Worm (Caenorhabditis elegans): Measurements from ENCODE around the gene F31E8.4.

The F31E8.4 gene

ce11 chrII:6810663-6811062 is 10.7 kb upstream of the F31E8.4 start, which contains the start of gene snt-1:
TSS of gene snt-1 (plus strand) at chrII:6810963.
- TF ChIP-seq tab-1 (GFP tag; IDR thresholded peaks at IDR 0.05) (no peak), ztf-23 (GFP tag; IDR thresholded peaks at IDR 0.05) (no peak), med-1 (GFP tag; optimal IDR thresholded peaks at IDR 0.05; ENCODE audit: insufficient read depth) (no peak), ztf-29 (GFP tag; IDR thresholded peaks at IDR 0.05) (no peak), T22C8.4 (GFP tag; IDR thresholded peaks at IDR 0.05) (no peak), cog-1 (tag; optimal IDR thresholded peaks at IDR 0.05) (no peak), flt-1 (GFP tag; IDR thresholded peaks at IDR 0.05) (no peak), ref-1 (GFP tag; conservative IDR thresholded peaks at IDR 0.05) (no peak), klf-2 (GFP tag; conservative IDR thresholded peaks at IDR 0.05) (no peak)

- 0 out of 2 replicates have a peak, but pooled peaks have one; percentile 18 for TF ChIP-seq flt-1 (GFP tag; IDR thresholded peaks at IDR 0.05)
- no peak for TF ChIP-seq ztf-23 (GFP tag; IDR thresholded peaks at IDR 0.05)
- TF ChIP-seq ztf-29 (GFP tag; IDR thresholded peaks at IDR 0.05), result no peak
- TF ChIP-seq tab-1 (GFP tag; IDR thresholded peaks at IDR 0.05), result no peak
- TF ChIP-seq cog-1 (tag; optimal IDR thresholded peaks at IDR 0.05), result no peak
- no peak for TF ChIP-seq ref-1 (GFP tag; conservative IDR thresholded peaks at IDR 0.05)
- TF ChIP-seq T22C8.4 (GFP tag; IDR thresholded peaks at IDR 0.05), result no peak
- no peak for TF ChIP-seq klf-2 (GFP tag; conservative IDR thresholded peaks at IDR 0.05)
- TF ChIP-seq med-1 (GFP tag; optimal IDR thresholded peaks at IDR 0.05; ENCODE audit: insufficient read depth), result no peak
Measured at ce11 chrII:6808539-6808938, 8.6 kb upstream of the F31E8.4 start.

- TF ChIP-seq klf-2 (GFP tag; conservative IDR thresholded peaks at IDR 0.05) (no peak), flt-1 (GFP tag; IDR thresholded peaks at IDR 0.05) (no peak), ztf-23 (GFP tag; IDR thresholded peaks at IDR 0.05) (no peak), cog-1 (tag; optimal IDR thresholded peaks at IDR 0.05) (no peak), ref-1 (GFP tag; conservative IDR thresholded peaks at IDR 0.05) (no peak), ztf-29 (GFP tag; IDR thresholded peaks at IDR 0.05) (no peak), T22C8.4 (GFP tag; IDR thresholded peaks at IDR 0.05) (no peak), tab-1 (GFP tag; IDR thresholded peaks at IDR 0.05) (no peak), med-1 (GFP tag; optimal IDR thresholded peaks at IDR 0.05; ENCODE audit: insufficient read depth) (no peak)
Measured at ce11 chrII:6807162-6807561, 7.2 kb upstream of the F31E8.4 start, which contains the start of gene F31E8.5. TSS of gene F31E8.5 (minus strand) at chrII:6807262.

- TF ChIP-seq cog-1 (tag; optimal IDR thresholded peaks at IDR 0.05), result no peak
- no peak for TF ChIP-seq klf-2 (GFP tag; conservative IDR thresholded peaks at IDR 0.05)
- TF ChIP-seq ztf-23 (GFP tag; IDR thresholded peaks at IDR 0.05), result no peak
- TF ChIP-seq flt-1 (GFP tag; IDR thresholded peaks at IDR 0.05), result no peak
- no peak for TF ChIP-seq ztf-29 (GFP tag; IDR thresholded peaks at IDR 0.05)
- TF ChIP-seq T22C8.4 (GFP tag; IDR thresholded peaks at IDR 0.05), result no peak
- no peak for TF ChIP-seq tab-1 (GFP tag; IDR thresholded peaks at IDR 0.05)
- no peak for TF ChIP-seq med-1 (GFP tag; optimal IDR thresholded peaks at IDR 0.05; ENCODE audit: insufficient read depth)
- TF ChIP-seq ref-1 (GFP tag; conservative IDR thresholded peaks at IDR 0.05), result no peak
Measured at ce11 chrII:6803024-6803423, 3.1 kb upstream of the F31E8.4 start, which contains the start of gene tab-1. TSS of gene tab-1 (plus strand) at chrII:6803324.

ce11 chrII:6801262-6801661 is 1.3 kb upstream of the F31E8.4 start:
- no peak for TF ChIP-seq cog-1 (tag; optimal IDR thresholded peaks at IDR 0.05)
- TF ChIP-seq klf-2 (GFP tag; conservative IDR thresholded peaks at IDR 0.05), result no peak
- no peak for TF ChIP-seq flt-1 (GFP tag; IDR thresholded peaks at IDR 0.05)
- no peak for TF ChIP-seq ztf-23 (GFP tag; IDR thresholded peaks at IDR 0.05)

- TF ChIP-seq flt-1 (GFP tag; IDR thresholded peaks at IDR 0.05), result peak; percentile 42; the same call in 1 of the 2 replicates
Measured at ce11 chrII:6797771-6798440, 2.0 kb downstream of the F31E8.4 start.

ce11 chrII:6791891-6792290 is 8.1 kb downstream of the F31E8.4 start, which contains the start of gene T13C2.2:
TSS of gene T13C2.2 (plus strand) at chrII:6792191.
- TF ChIP-seq cog-1 (tag; optimal IDR thresholded peaks at IDR 0.05) (no peak), ztf-29 (GFP tag; IDR thresholded peaks at IDR 0.05) (no peak), ref-1 (GFP tag; conservative IDR thresholded peaks at IDR 0.05) (no peak), tab-1 (GFP tag; IDR thresholded peaks at IDR 0.05) (no peak), ztf-23 (GFP tag; IDR thresholded peaks at IDR 0.05) (no peak)

ce11 chrII:6788672-6789298 is 11.2 kb downstream of the F31E8.4 start, which contains the start of gene T13C2.3:
TSS of gene T13C2.3 (plus strand) at chrII:6789248.
- no peak for TF ChIP-seq klf-2 (GFP tag; conservative IDR thresholded peaks at IDR 0.05)
- no peak for TF ChIP-seq ref-1 (GFP tag; conservative IDR thresholded peaks at IDR 0.05)
- TF ChIP-seq ztf-23 (GFP tag; IDR thresholded peaks at IDR 0.05), result no peak
- TF ChIP-seq cog-1 (tag; optimal IDR thresholded peaks at IDR 0.05), result no peak
- no peak for TF ChIP-seq med-1 (GFP tag; optimal IDR thresholded peaks at IDR 0.05; ENCODE audit: insufficient read depth)
- TF ChIP-seq T22C8.4 (GFP tag; IDR thresholded peaks at IDR 0.05), result no peak
- TF ChIP-seq flt-1 (GFP tag; IDR thresholded peaks at IDR 0.05), result no peak
- no peak for TF ChIP-seq tab-1 (GFP tag; IDR thresholded peaks at IDR 0.05)
- no peak for TF ChIP-seq ztf-29 (GFP tag; IDR thresholded peaks at IDR 0.05)

- no peak for TF ChIP-seq ztf-23 (GFP tag; IDR thresholded peaks at IDR 0.05)
Measured at ce11 chrII:6783377-6783829, 16.6 kb downstream of the F31E8.4 start, which contains the start of gene gldi-2. TSS of gene gldi-2 (plus strand) at chrII:6783427.

ce11 chrII:6782738-6783163 is 17.2 kb downstream of the F31E8.4 start:
- TF ChIP-seq ztf-29 (GFP tag; IDR thresholded peaks at IDR 0.05) (no peak), klf-2 (GFP tag; conservative IDR thresholded peaks at IDR 0.05) (no peak), tab-1 (GFP tag; IDR thresholded peaks at IDR 0.05) (no peak), ref-1 (GFP tag; conservative IDR thresholded peaks at IDR 0.05) (no peak), med-1 (GFP tag; optimal IDR thresholded peaks at IDR 0.05; ENCODE audit: insufficient read depth) (no peak), T22C8.4 (GFP tag; IDR thresholded peaks at IDR 0.05) (no peak), ztf-23 (GFP tag; IDR thresholded peaks at IDR 0.05) (no peak), flt-1 (GFP tag; IDR thresholded peaks at IDR 0.05) (no peak), cog-1 (tag; optimal IDR thresholded peaks at IDR 0.05) (no peak)

Measured in whole organism, midembryonic.